Worm (Caenorhabditis elegans): ENCODE measurements around the gene M117.6.

- TF ChIP-seq egl-27 (tag; optimal IDR thresholded peaks at IDR 0.05) (no peak), ztf-11 (tag; optimal IDR thresholded peaks at IDR 0.05) (no peak), elt-3 (tag; optimal IDR thresholded peaks at IDR 0.05) (no peak), mbf-1 (tag; optimal IDR thresholded peaks at IDR 0.05) (no peak), nhr-25 (tag; optimal IDR thresholded peaks at IDR 0.05) (no peak), ama-1 (optimal IDR thresholded peaks at IDR 0.05) (no peak), lsy-2 (tag; optimal IDR thresholded peaks at IDR 0.05) (no peak), nhr-11 (tag; optimal IDR thresholded peaks at IDR 0.05) (no peak), zag-1 (tag; optimal IDR thresholded peaks at IDR 0.05) (no peak), ZK546.5 (tag; optimal IDR thresholded peaks at IDR 0.05) (no peak), nhr-237 (tag; optimal IDR thresholded peaks at IDR 0.05) (no peak), unc-62 (GFP tag; optimal IDR thresholded peaks at IDR 0.05) (no peak)
Observed at ce11 chrIV:11855424-11855823, 27.5 kb upstream of the M117.6 start.
